Worm (Caenorhabditis elegans): Measurements from ENCODE around the gene best-15.

- no peak for TF ChIP-seq pax-1 (tag; optimal IDR thresholded peaks at IDR 0.05)
- TF ChIP-seq ceh-22 (tag; optimal IDR thresholded peaks at IDR 0.05) = no peak
These were observed 4.0 kb downstream of the best-15 start, which contains the start of gene npax-3 for ce11 chrIV:10828049-10828448.

Data from whole organism, late embryonic.